Worm (Caenorhabditis elegans) whole organism, mixed stage, embryonic: ENCODE data around the gene T26H8.4.

ENCODE experiments used
- M03D4.4 ChIP-seq: sonication (generic microtip); optimal IDR thresholded peaks from 2 replicates; lab custom pipeline; 2017; ENCODE audit warnings: mild to moderate bottlenecking, missing genetic modification characterization, missing compliant biosample characterization
- blmp-1 ChIP-seq: fragments of 150-350 bp; optimal IDR thresholded peaks from 2 replicates; lab custom pipeline; 2014; ENCODE audit warnings: missing biosample characterization, missing genetic modification characterization
- ceh-39 ChIP-seq: fragments of 150-350 bp; optimal IDR thresholded peaks from 2 replicates; lab custom pipeline; 2014; ENCODE audit warnings: missing biosample characterization, missing genetic modification characterization
- ceh-43 ChIP-seq: fragments of 200-800 bp; sonication (Bioruptor generic); optimal IDR thresholded peaks from 2 replicates; lab custom pipeline; 2018; ENCODE audit warnings: mild to moderate bottlenecking, missing genetic modification characterization, moderate library complexity, missing compliant biosample characterization
- ceh-83 ChIP-seq: fragments of 200-800 bp; sonication (Bioruptor generic); optimal IDR thresholded peaks from 2 replicates; lab custom pipeline; 2018; ENCODE audit warnings: mild to moderate bottlenecking, missing genetic modification characterization, missing compliant biosample characterization
- ces-1 ChIP-seq: fragments of 150-350 bp; optimal IDR thresholded peaks from 2 replicates; lab custom pipeline; 2014; ENCODE audit warnings: missing biosample characterization, missing genetic modification reagents, missing genetic modification characterization
- cnd-1 ChIP-seq: fragments of 200-800 bp; sonication (Bioruptor generic); optimal IDR thresholded peaks from 2 replicates; lab custom pipeline; 2018; ENCODE audit warnings: mild to moderate bottlenecking, missing genetic modification characterization, missing compliant biosample characterization
- elt-1 ChIP-seq: sonication (generic microtip); optimal IDR thresholded peaks from 2 replicates; lab custom pipeline; 2017; ENCODE audit warnings: missing genetic modification characterization, mild to moderate bottlenecking, missing compliant biosample characterization, antibody characterized with exemption, moderate library complexity, borderline replicate concordance; ENCODE audit not compliant: insufficient read depth
- elt-3 ChIP-seq: fragments of 150-350 bp; optimal IDR thresholded peaks from 2 replicates; lab custom pipeline; 2014; ENCODE audit warnings: missing biosample characterization, missing genetic modification characterization
- flh-1 ChIP-seq: fragments of 200-800 bp; sonication (Bioruptor generic); optimal IDR thresholded peaks from 2 replicates; lab custom pipeline; 2018; ENCODE audit warnings: mild to moderate bottlenecking, missing genetic modification characterization, moderate library complexity, missing compliant biosample characterization
- ham-2 ChIP-seq: fragments of 200-800 bp; sonication (Bioruptor generic); optimal IDR thresholded peaks from 2 replicates; lab custom pipeline; 2018; ENCODE audit warnings: mild to moderate bottlenecking, missing genetic modification characterization, missing compliant biosample characterization
- hlh-1 ChIP-seq: fragments of 150-350 bp; optimal IDR thresholded peaks from 2 replicates; lab custom pipeline; 2014; ENCODE audit warnings: missing biosample characterization, missing genetic modification reagents, missing genetic modification characterization
- lin-13 ChIP-seq: fragments of 150-350 bp; optimal IDR thresholded peaks from 2 replicates; lab custom pipeline; 2014; ENCODE audit warnings: missing biosample characterization, missing genetic modification characterization
- lin-32 ChIP-seq: fragments of 200-800 bp; sonication (Bioruptor generic); optimal IDR thresholded peaks from 2 replicates; lab custom pipeline; 2018; ENCODE audit warnings: mild to moderate bottlenecking, missing genetic modification characterization, missing compliant biosample characterization
- lsy-2 ChIP-seq: fragments of 150-350 bp; optimal IDR thresholded peaks from 2 replicates; lab custom pipeline; 2014; ENCODE audit warnings: missing biosample characterization, missing genetic modification characterization
- mab-5 ChIP-seq: fragments of 150-350 bp; optimal IDR thresholded peaks from 2 replicates; lab custom pipeline; 2014; ENCODE audit warnings: missing biosample characterization, missing genetic modification characterization
- mls-2 ChIP-seq: sonication (generic microtip); optimal IDR thresholded peaks from 2 replicates; lab custom pipeline; 2016; ENCODE audit warnings: mild to moderate bottlenecking, missing genetic modification characterization, moderate library complexity, missing compliant biosample characterization
- nhr-12 ChIP-seq: fragments of 150-350 bp; optimal IDR thresholded peaks from 2 replicates; lab custom pipeline; 2014; ENCODE audit warnings: missing biosample characterization, missing genetic modification characterization
- nhr-2 ChIP-seq: fragments of 150-350 bp; optimal IDR thresholded peaks from 2 replicates; lab custom pipeline; 2014; ENCODE audit warnings: missing biosample characterization, missing genetic modification characterization
- nhr-76 ChIP-seq: sonication (generic microtip); optimal IDR thresholded peaks from 2 replicates; lab custom pipeline; 2017; ENCODE audit warnings: missing biosample characterization, missing genetic modification characterization
- pha-4 ChIP-seq: fragments of 150-350 bp; optimal IDR thresholded peaks from 2 replicates; lab custom pipeline; 2018; ENCODE audit warnings: missing biosample characterization, missing genetic modification reagents, missing genetic modification characterization
- sem-2 ChIP-seq: fragments of 200-800 bp; sonication (Bioruptor generic); optimal IDR thresholded peaks from 2 replicates; lab custom pipeline; 2018; ENCODE audit warnings: mild to moderate bottlenecking, missing genetic modification characterization, missing compliant biosample characterization
- snpc-4 ChIP-seq: fragments of 150-350 bp; optimal IDR thresholded peaks from 2 replicates; lab custom pipeline; 2014; ENCODE audit warnings: missing biosample characterization, missing genetic modification characterization
- sptf-1 ChIP-seq: sonication (generic microtip); optimal IDR thresholded peaks from 2 replicates; lab custom pipeline; 2017; ENCODE audit warnings: mild to moderate bottlenecking, missing genetic modification characterization, moderate library complexity, missing compliant biosample characterization
- tbx-8 ChIP-seq: fragments of 200-800 bp; sonication (Bioruptor generic); optimal IDR thresholded peaks from 2 replicates; lab custom pipeline; 2018; ENCODE audit warnings: mild to moderate bottlenecking, missing genetic modification characterization, moderate library complexity, missing compliant biosample characterization
- unc-120 ChIP-seq: sonication (generic microtip); optimal IDR thresholded peaks from 2 replicates; lab custom pipeline; 2017; ENCODE audit warnings: missing genetic modification characterization, missing compliant biosample characterization; ENCODE audit not compliant: poor library complexity, severe bottlenecking
- unc-39 ChIP-seq: fragments of 150-350 bp; optimal IDR thresholded peaks from 2 replicates; lab custom pipeline; 2014; ENCODE audit warnings: missing biosample characterization, missing genetic modification characterization
- unc-62 ChIP-seq: fragments of 150-350 bp; optimal IDR thresholded peaks from 2 replicates; lab custom pipeline; 2014; ENCODE audit warnings: missing biosample characterization, missing genetic modification reagents, missing genetic modification characterization
- zip-8 ChIP-seq: fragments of 150-350 bp; optimal IDR thresholded peaks from 2 replicates; lab custom pipeline; 2014; ENCODE audit warnings: missing biosample characterization, missing genetic modification characterization
- ztf-11 ChIP-seq: fragments of 150-350 bp; optimal IDR thresholded peaks from 2 replicates; lab custom pipeline; 2014; ENCODE audit warnings: missing biosample characterization, missing genetic modification characterization

The T26H8.4 gene

DNA sequence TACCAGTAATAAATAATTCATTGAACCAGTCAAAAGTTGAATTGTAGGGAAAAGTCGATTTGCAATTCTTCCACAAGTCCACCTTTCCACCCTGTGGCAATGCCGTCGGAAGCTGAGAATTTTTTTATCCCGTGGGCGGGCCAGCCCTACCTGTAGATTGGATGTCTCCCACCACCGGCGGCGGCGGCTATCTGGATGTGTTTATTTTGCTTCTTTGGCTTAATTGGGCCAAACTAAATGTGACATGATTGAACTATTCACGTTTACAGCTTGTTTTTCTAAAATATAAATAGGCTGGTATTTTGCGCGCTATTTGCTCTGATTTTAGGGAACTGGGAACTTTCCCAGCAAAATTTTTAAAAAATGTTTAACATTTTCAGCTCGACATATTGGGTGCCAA lies 37.8 kb upstream of the T26H8.4 start, which contains the start of gene wrt-8:
TSS of gene wrt-8 (minus strand) at position 101 of the 400 bp plus-strand sequence.
- TF ChIP-seq elt-1, result no peak
- TF ChIP-seq ceh-43 (GFP tag; lab: Kevin White, UChicago), result no peak
- TF ChIP-seq ceh-39, result no peak
- no peak for TF ChIP-seq flh-1 (GFP tag; lab: Kevin White, UChicago)
- TF ChIP-seq elt-3 (tag; lab: Kevin White, UChicago), result no peak
- TF ChIP-seq unc-120, result no peak
- no peak for TF ChIP-seq hlh-1 (tag; lab: Kevin White, UChicago)
- no peak for TF ChIP-seq zip-8 (tag; lab: Kevin White, UChicago)
- no peak for TF ChIP-seq lin-32
- no peak for TF ChIP-seq ham-2 (GFP tag; lab: Kevin White, UChicago)
- no peak for TF ChIP-seq M03D4.4
- TF ChIP-seq ceh-83, result no peak
- no peak for TF ChIP-seq sptf-1
- TF ChIP-seq blmp-1 (tag; lab: Kevin White, UChicago), result no peak
- no peak for TF ChIP-seq ces-1 (GFP tag; lab: Kevin White, UChicago)
- TF ChIP-seq lsy-2 (tag; lab: Kevin White, UChicago), result no peak

ce11 chrV:15341404-15341803 lies 34.8 kb upstream of the T26H8.4 start, which contains the start of gene clec-229:
Gene clec-229, minus strand, starts transcription at chrV:15341504.
- TF ChIP-seq nhr-12 (tag; lab: Kevin White, UChicago), result no peak
- TF ChIP-seq nhr-76 (tag; lab: Kevin White, UChicago), result no peak
- no peak for TF ChIP-seq unc-39 (tag; lab: Kevin White, UChicago)
- no peak for TF ChIP-seq M03D4.4
- TF ChIP-seq ham-2 (GFP tag; lab: Kevin White, UChicago), result no peak
- TF ChIP-seq ztf-11 (tag; lab: Kevin White, UChicago), result no peak
- TF ChIP-seq tbx-8 (GFP tag; lab: Kevin White, UChicago), result no peak
- TF ChIP-seq sem-2 (GFP tag; lab: Kevin White, UChicago), result no peak
- no peak for TF ChIP-seq pha-4 (tag; lab: Kevin White, UChicago)
- TF ChIP-seq cnd-1, result no peak
- no peak for TF ChIP-seq lin-13 (tag; lab: Kevin White, UChicago)
- no peak for TF ChIP-seq hlh-1 (tag; lab: Kevin White, UChicago)
- no peak for TF ChIP-seq unc-120
- TF ChIP-seq ceh-83, result no peak
- TF ChIP-seq elt-1, result no peak
- no peak for TF ChIP-seq flh-1 (GFP tag; lab: Kevin White, UChicago)

DNA sequence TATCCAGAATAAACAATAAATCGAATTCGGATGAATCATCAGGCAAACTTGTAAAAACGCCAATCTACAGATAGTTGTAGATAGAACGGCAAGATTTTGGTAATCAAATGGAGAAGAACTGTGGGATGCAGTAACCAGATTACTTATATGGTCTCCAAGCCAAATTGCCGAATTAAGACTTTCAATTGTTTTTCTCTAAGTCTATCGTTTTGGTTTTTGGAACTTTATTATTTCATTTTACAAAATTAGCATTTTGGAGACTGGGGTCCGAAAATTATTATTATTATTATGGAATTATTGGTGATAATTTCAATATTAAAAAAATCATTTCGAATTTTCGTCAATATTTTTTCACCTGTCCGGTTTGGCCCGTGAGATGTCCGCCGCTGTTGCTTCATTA lies 32.7 kb upstream of the T26H8.4 start, which contains the start of gene clec-228:
TSS of gene clec-228 (minus strand) at position 101 of the 400 bp plus-strand sequence.
- TF ChIP-seq ceh-43 (GFP tag; lab: Kevin White, UChicago) (no peak), unc-39 (tag; lab: Kevin White, UChicago) (no peak), unc-62 (GFP tag; lab: Kevin White, UChicago) (no peak), mls-2 (no peak), M03D4.4 (no peak)
- TF ChIP-seq, all 35 proteins: peak for 0

ce11 chrV:15337405-15337804 lies 30.8 kb upstream of the T26H8.4 start, which contains the start of gene wrt-7:
Gene wrt-7, minus strand, starts transcription at chrV:15337505.
- no peak for TF ChIP-seq unc-120
- no peak for TF ChIP-seq mab-5 (tag; lab: Kevin White, UChicago)
- TF ChIP-seq ceh-43 (GFP tag; lab: Kevin White, UChicago), result no peak
- TF ChIP-seq ces-1 (GFP tag; lab: Kevin White, UChicago), result no peak
- TF ChIP-seq snpc-4 (tag; lab: Kevin White, UChicago), result no peak
- TF ChIP-seq pha-4 (tag; lab: Kevin White, UChicago), result no peak
- no peak for TF ChIP-seq nhr-2 (tag; lab: Kevin White, UChicago)

- no peak for TF ChIP-seq cnd-1
- TF ChIP-seq lsy-2 (tag; lab: Kevin White, UChicago), result no peak
- no peak for TF ChIP-seq lin-32
- no peak for TF ChIP-seq flh-1 (GFP tag; lab: Kevin White, UChicago)
- no peak for TF ChIP-seq mls-2
- TF ChIP-seq ceh-83, result no peak
- no peak for TF ChIP-seq ham-2 (GFP tag; lab: Kevin White, UChicago)
- TF ChIP-seq snpc-4 (tag; lab: Kevin White, UChicago), result no peak
- no peak for TF ChIP-seq nhr-76 (tag; lab: Kevin White, UChicago)
- no peak for TF ChIP-seq zip-8 (tag; lab: Kevin White, UChicago)
- no peak for TF ChIP-seq ceh-39
- no peak for TF ChIP-seq ztf-11 (tag; lab: Kevin White, UChicago)
- TF ChIP-seq hlh-1 (tag; lab: Kevin White, UChicago), result no peak
Observed at ce11 chrV:15332851-15333250, 26.2 kb upstream of the T26H8.4 start, which contains the start of gene srw-113. Gene srw-113, plus strand, starts transcription at chrV:15333151.
